Fruit fly (Drosophila melanogaster) whole organism, prepupa: ENCODE results near the gene Hr4.

Experiments
- Blimp-1 ChIP-seq: fragments of 200-800 bp; sonication (Bioruptor generic); optimal IDR thresholded peaks from 3 replicates; lab custom pipeline; 2017; ENCODE audit warnings: missing biosample characterization, missing genetic modification characterization, mild to moderate bottlenecking, moderate library complexity, missing genetic modification reagents
- CG10631 ChIP-seq: fragments of 200-800 bp; sonication (Bioruptor generic); optimal IDR thresholded peaks from 2 replicates; lab custom pipeline; 2016; ENCODE audit warnings: missing biosample characterization, missing genetic modification characterization
- CG10669 ChIP-seq: fragments of 200-800 bp; sonication (Bioruptor generic); optimal IDR thresholded peaks from 3 replicates; lab custom pipeline; 2018; ENCODE audit warnings: missing biosample characterization, mild to moderate bottlenecking, missing genetic modification characterization, moderate library complexity
- CG11294 ChIP-seq: fragments of 200-800 bp; sonication (Bioruptor generic); IDR thresholded peaks from 2 replicates; pipeline ENCODE4 v1.3.6; 2022; ENCODE audit warnings: missing biosample characterization, missing genetic modification characterization
- CG11762 ChIP-seq: fragments of 200-800 bp; sonication (Bioruptor generic); optimal IDR thresholded peaks from 3 replicates; lab custom pipeline; 2016; ENCODE audit warnings: missing biosample characterization, missing genetic modification characterization; ENCODE audit not compliant: insufficient read depth
- CG11902 ChIP-seq: fragments of 200-800 bp; sonication (Bioruptor generic); optimal IDR thresholded peaks from 3 replicates; lab custom pipeline; 2016; ENCODE audit warnings: missing biosample characterization, missing genetic modification characterization
- CG1621 ChIP-seq: fragments of 200-800 bp; sonication (Bioruptor generic); optimal IDR thresholded peaks from 3 replicates; lab custom pipeline; 2018; ENCODE audit warnings: missing biosample characterization, mild to moderate bottlenecking, missing genetic modification characterization
- CG16779 ChIP-seq: fragments of 200-800 bp; sonication (Bioruptor generic); optimal IDR thresholded peaks from 3 replicates; lab custom pipeline; 2017; ENCODE audit warnings: missing biosample characterization, mild to moderate bottlenecking, missing genetic modification characterization
- CG3032 ChIP-seq: fragments of 200-800 bp; optimal IDR thresholded peaks from 2 replicates; lab custom pipeline; 2019; ENCODE audit warnings: missing biosample characterization, mild to moderate bottlenecking, missing genetic modification characterization, moderate library complexity
- CG31627 ChIP-seq: fragments of 200-800 bp; sonication (Bioruptor generic); optimal IDR thresholded peaks from 3 replicates; lab custom pipeline; 2016; ENCODE audit warnings: missing biosample characterization, missing genetic modification characterization
- CG32006 ChIP-seq: fragments of 200-800 bp; sonication (Bioruptor generic); optimal IDR thresholded peaks from 3 replicates; lab custom pipeline; 2017; ENCODE audit warnings: missing biosample characterization, mild to moderate bottlenecking, missing genetic modification characterization
- CG34406 ChIP-seq: fragments of 200-800 bp; sonication (Bioruptor generic); optimal IDR thresholded peaks from 3 replicates; lab custom pipeline; 2016; ENCODE audit warnings: missing biosample characterization, missing genetic modification characterization
- CG3919 ChIP-seq: fragments of 200-800 bp; sonication (Bioruptor generic); optimal IDR thresholded peaks from 3 replicates; lab custom pipeline; 2016; ENCODE audit warnings: missing biosample characterization, missing genetic modification characterization
- CG4318 ChIP-seq: fragments of 200-800 bp; sonication (Bioruptor generic); optimal IDR thresholded peaks from 3 replicates; lab custom pipeline; 2017; ENCODE audit warnings: missing biosample characterization, mild to moderate bottlenecking, missing genetic modification characterization
- CG6163 ChIP-seq: fragments of 200-800 bp; sonication (Bioruptor generic); IDR thresholded peaks from 3 replicates; pipeline ENCODE4 v1.3.6; 2022; ENCODE audit warnings: missing biosample characterization, missing genetic modification characterization
- CG6276 ChIP-seq: fragments of 200-800 bp; sonication (Bioruptor generic); optimal IDR thresholded peaks from 2 replicates; lab custom pipeline; 2017; ENCODE audit warnings: missing biosample characterization, mild to moderate bottlenecking, missing genetic modification characterization
- CG6854 ChIP-seq: fragments of 200-800 bp; sonication (Bioruptor generic); optimal IDR thresholded peaks from 2 replicates; lab custom pipeline; 2017; ENCODE audit warnings: missing biosample characterization, mild to moderate bottlenecking, missing genetic modification characterization
- CG7368 ChIP-seq: fragments of 200-800 bp; sonication (Bioruptor generic); optimal IDR thresholded peaks from 3 replicates; lab custom pipeline; 2016; ENCODE audit warnings: missing biosample characterization, missing genetic modification characterization
- CG8119 ChIP-seq: fragments of 200-800 bp; sonication (Bioruptor generic); IDR thresholded peaks from 3 replicates; pipeline ENCODE4 v1.3.6; 2022; ENCODE audit warnings: missing biosample characterization, missing genetic modification characterization
- CG9139 ChIP-seq: fragments of 200-800 bp; sonication (Bioruptor generic); optimal IDR thresholded peaks from 3 replicates; lab custom pipeline; 2017; ENCODE audit warnings: missing biosample characterization, mild to moderate bottlenecking, missing genetic modification characterization
- Eip75B ChIP-seq: fragments of 200-800 bp; sonication (Bioruptor generic); optimal IDR thresholded peaks from 3 replicates; lab custom pipeline; 2016; ENCODE audit warnings: missing biosample characterization, missing genetic modification characterization
- Eip78C ChIP-seq: fragments of 200-800 bp; sonication (Bioruptor generic); peaks from one replicate; lab custom pipeline; 2016; ENCODE audit warnings: missing biosample characterization, missing genetic modification characterization
- Eip93F ChIP-seq: fragments of 200-800 bp; sonication (Bioruptor generic); optimal IDR thresholded peaks from 2 replicates; lab custom pipeline; 2016; ENCODE audit warnings: missing biosample characterization, mild to moderate bottlenecking, missing genetic modification characterization
- Ets21C ChIP-seq: fragments of 200-800 bp; sonication (Bioruptor generic); optimal IDR thresholded peaks from 3 replicates; lab custom pipeline; 2016; ENCODE audit warnings: missing biosample characterization, missing genetic modification characterization
- Ets96B ChIP-seq: fragments of 200-800 bp; optimal IDR thresholded peaks from 2 replicates; lab custom pipeline; 2019; ENCODE audit warnings: missing biosample characterization, mild to moderate bottlenecking, missing genetic modification characterization, moderate library complexity
- Gug ChIP-seq: fragments of 200-800 bp; sonication (Bioruptor generic); IDR thresholded peaks from 2 replicates; pipeline ENCODE4 v1.3.6; 2022; ENCODE audit warnings: missing biosample characterization, missing genetic modification characterization
- Hr38 ChIP-seq: sonication (Bioruptor generic); optimal IDR thresholded peaks from 2 replicates; lab custom pipeline; 2016; ENCODE audit warnings: missing biosample characterization, missing genetic modification characterization
- Hr4 ChIP-seq: fragments of 200-800 bp; sonication (Bioruptor generic); optimal IDR thresholded peaks from 3 replicates; lab custom pipeline; 2016; ENCODE audit warnings: missing biosample characterization, missing genetic modification characterization
- Lpt ChIP-seq: fragments of 200-800 bp; sonication (Bioruptor generic); optimal IDR thresholded peaks from 3 replicates; lab custom pipeline; 2016; ENCODE audit warnings: missing biosample characterization, missing genetic modification characterization
- Met ChIP-seq: fragments of 200-800 bp; sonication (Bioruptor generic); optimal IDR thresholded peaks from 3 replicates; lab custom pipeline; 2016; ENCODE audit warnings: missing biosample characterization, missing genetic modification characterization
- Smox ChIP-seq: fragments of 200-800 bp; sonication (Bioruptor generic); optimal IDR thresholded peaks from 3 replicates; lab custom pipeline; 2016; ENCODE audit warnings: missing biosample characterization, missing genetic modification characterization
- Sox102F ChIP-seq: fragments of 200-800 bp; sonication (Bioruptor generic); optimal IDR thresholded peaks from 2 replicates; lab custom pipeline; 2016; ENCODE audit warnings: missing biosample characterization, mild to moderate bottlenecking, missing genetic modification characterization
- Sox15 ChIP-seq: fragments of 200-800 bp; sonication (Bioruptor generic); optimal IDR thresholded peaks from 3 replicates; lab custom pipeline; 2016; ENCODE audit warnings: missing biosample characterization, missing genetic modification characterization
- achi ChIP-seq: fragments of 200-800 bp; sonication (Bioruptor generic); optimal IDR thresholded peaks from 3 replicates; lab custom pipeline; 2016; ENCODE audit warnings: missing biosample characterization, missing genetic modification characterization
- acj6 ChIP-seq: fragments of 200-800 bp; sonication (Bioruptor generic); optimal IDR thresholded peaks from 3 replicates; lab custom pipeline; 2016; ENCODE audit warnings: missing biosample characterization, missing genetic modification characterization
- cyc ChIP-seq: fragments of 200-800 bp; sonication (Bioruptor generic); optimal IDR thresholded peaks from 3 replicates; lab custom pipeline; 2016; ENCODE audit warnings: missing biosample characterization, missing genetic modification characterization
- dac ChIP-seq: fragments of 200-800 bp; sonication (Bioruptor generic); optimal IDR thresholded peaks from 2 replicates; lab custom pipeline; 2017; ENCODE audit warnings: missing biosample characterization, mild to moderate bottlenecking, missing genetic modification characterization
- dsx ChIP-seq: fragments of 200-800 bp; optimal IDR thresholded peaks from 3 replicates; lab custom pipeline; 2019; ENCODE audit warnings: missing biosample characterization, mild to moderate bottlenecking, missing genetic modification characterization, moderate library complexity; ENCODE audit not compliant: poor library complexity, severe bottlenecking
- esn ChIP-seq: fragments of 200-800 bp; sonication (Bioruptor generic); optimal IDR thresholded peaks from 2 replicates; lab custom pipeline; 2016; ENCODE audit warnings: missing biosample characterization, mild to moderate bottlenecking, missing genetic modification characterization, moderate library complexity
- fkh ChIP-seq: fragments of 200-800 bp; sonication (Bioruptor generic); optimal IDR thresholded peaks from 3 replicates; lab custom pipeline; 2017; ENCODE audit warnings: missing biosample characterization, mild to moderate bottlenecking, missing genetic modification characterization, moderate library complexity
- lz ChIP-seq: fragments of 200-800 bp; sonication (Bioruptor generic); optimal IDR thresholded peaks from 3 replicates; lab custom pipeline; 2016; ENCODE audit warnings: missing biosample characterization, missing genetic modification characterization
- net ChIP-seq: fragments of 200-800 bp; sonication (Bioruptor generic); optimal IDR thresholded peaks from 3 replicates; lab custom pipeline; 2016; ENCODE audit warnings: missing biosample characterization, missing genetic modification characterization
- pdm3 ChIP-seq: fragments of 200-800 bp; sonication (Bioruptor generic); optimal IDR thresholded peaks from 3 replicates; lab custom pipeline; 2016; ENCODE audit warnings: missing biosample characterization, missing genetic modification characterization
- svp ChIP-seq: fragments of 200-800 bp; sonication (Bioruptor generic); peaks from one replicate; lab custom pipeline; 2016; ENCODE audit warnings: missing biosample characterization, missing genetic modification characterization

Gene Hr4

dm6 chrX:2005840-2006239, 64.1 kb downstream of the Hr4 start (continued):
- TF ChIP-seq CG3919 (GFP tag; lab: Kevin White, UChicago) (peak; percentile 71), CG10669 (peak; percentile 52), cyc (peak; percentile 36), Eip93F (no peak), CG11762 (GFP tag; lab: Kevin White, UChicago) (no peak), CG11902 (GFP tag; lab: Kevin White, UChicago) (no peak), net (GFP tag; lab: Kevin White, UChicago) (peak; percentile 61), Lpt (GFP tag; lab: Kevin White, UChicago) (peak; percentile 0), Eip75B (GFP tag; lab: Kevin White, UChicago) (no peak), CG4318 (GFP tag; lab: Kevin White, UChicago) (no peak), CG10631 (no peak), svp (GFP tag; lab: Kevin White, UChicago) (no peak), Eip78C (GFP tag; lab: Kevin White, UChicago) (peak; percentile 87), CG8119 (GFP tag; lab: Robert Waterston, UW) (no peak), Sox102F (GFP tag; lab: Kevin White, UChicago) (peak; percentile 47), acj6 (GFP tag; lab: Kevin White, UChicago) (peak; percentile 31), Hr38 (GFP tag; lab: Kevin White, UChicago) (no peak), CG34406 (GFP tag; lab: Kevin White, UChicago) (peak; percentile 51), CG31627 (GFP tag; lab: Kevin White, UChicago) (peak; percentile 27), CG32006 (no peak), CG7368 (GFP tag; lab: Kevin White, UChicago) (peak; percentile 40), fkh (no peak), Smox (GFP tag; lab: Kevin White, UChicago) (peak; percentile 33)

- TF ChIP-seq dsx (GFP tag; lab: Kevin White, UChicago) (no peak), CG34406 (GFP tag; lab: Kevin White, UChicago) (no peak), CG11294 (GFP tag; lab: Robert Waterston, UW) (no peak), CG4318 (GFP tag; lab: Kevin White, UChicago) (no peak), Hr4 (GFP tag; lab: Kevin White, UChicago) (no peak), CG6854 (GFP tag; lab: Kevin White, UChicago) (no peak), Met (GFP tag; lab: Kevin White, UChicago) (no peak), Ets21C (GFP tag; lab: Kevin White, UChicago) (no peak), CG6276 (GFP tag; lab: Kevin White, UChicago) (no peak), Sox102F (GFP tag; lab: Kevin White, UChicago) (no peak), CG8119 (GFP tag; lab: Robert Waterston, UW) (no peak), dac (no peak), Blimp-1 (GFP tag; lab: Kevin White, UChicago) (no peak), svp (GFP tag; lab: Kevin White, UChicago) (no peak), lz (GFP tag; lab: Kevin White, UChicago) (no peak), Ets96B (tag; lab: Kevin White, UChicago) (no peak), pdm3 (GFP tag; lab: Kevin White, UChicago) (no peak), esn (GFP tag; lab: Kevin White, UChicago) (no peak), CG11762 (GFP tag; lab: Kevin White, UChicago) (no peak), Hr38 (GFP tag; lab: Kevin White, UChicago) (no peak)
These were observed 67.3 kb downstream of the Hr4 start, which contains the start of gene PIG-K for dm6 chrX:2008953-2009452. PIG-K (minus strand) TSS chrX:2009364.

- peak; percentile 89 for TF ChIP-seq CG32006
- TF ChIP-seq Sox15 (GFP tag; lab: Kevin White, UChicago): peak; percentile 72
- TF ChIP-seq achi (GFP tag; lab: Kevin White, UChicago): peak; percentile 65
- TF ChIP-seq Gug (GFP tag; lab: Robert Waterston, UW): peak; percentile 41; the same call in 1 of the 2 replicates
- peak; percentile 75 for TF ChIP-seq CG4318 (GFP tag; lab: Kevin White, UChicago)
- peak; percentile 77 for TF ChIP-seq CG10631
- TF ChIP-seq CG6276 (GFP tag; lab: Kevin White, UChicago): peak; percentile 67
- no peak for TF ChIP-seq CG6854 (GFP tag; lab: Kevin White, UChicago)
- TF ChIP-seq CG9139 (GFP tag; lab: Kevin White, UChicago): no peak
- peak; percentile 76 for TF ChIP-seq CG3032 (tag; lab: Kevin White, UChicago)
- peak; percentile 57 for TF ChIP-seq CG34406 (GFP tag; lab: Kevin White, UChicago)
- peak; percentile 63 for TF ChIP-seq CG3919 (GFP tag; lab: Kevin White, UChicago)
- peak; percentile 50 for TF ChIP-seq CG6163
- peak; percentile 7 for TF ChIP-seq CG7368 (GFP tag; lab: Kevin White, UChicago)
- peak; percentile 63 for TF ChIP-seq CG10669
- peak; percentile 74 for TF ChIP-seq Eip93F
- TF ChIP-seq Ets21C (GFP tag; lab: Kevin White, UChicago): peak; percentile 79
- no peak for TF ChIP-seq CG1621
- TF ChIP-seq CG16779: no peak
- peak; percentile 85 for TF ChIP-seq svp (GFP tag; lab: Kevin White, UChicago)
- peak; percentile 93 for TF ChIP-seq Hr4 (GFP tag; lab: Kevin White, UChicago)
- peak; percentile 60 for TF ChIP-seq dac
- TF ChIP-seq pdm3 (GFP tag; lab: Kevin White, UChicago): peak; percentile 82
- peak; percentile 68 for TF ChIP-seq Met (GFP tag; lab: Kevin White, UChicago)
These were observed 67.8 kb downstream of the Hr4 start for dm6 chrX:2009453-2010009.
